Worm (Caenorhabditis elegans): ENCODE measurements around the gene eor-2.

DNA sequence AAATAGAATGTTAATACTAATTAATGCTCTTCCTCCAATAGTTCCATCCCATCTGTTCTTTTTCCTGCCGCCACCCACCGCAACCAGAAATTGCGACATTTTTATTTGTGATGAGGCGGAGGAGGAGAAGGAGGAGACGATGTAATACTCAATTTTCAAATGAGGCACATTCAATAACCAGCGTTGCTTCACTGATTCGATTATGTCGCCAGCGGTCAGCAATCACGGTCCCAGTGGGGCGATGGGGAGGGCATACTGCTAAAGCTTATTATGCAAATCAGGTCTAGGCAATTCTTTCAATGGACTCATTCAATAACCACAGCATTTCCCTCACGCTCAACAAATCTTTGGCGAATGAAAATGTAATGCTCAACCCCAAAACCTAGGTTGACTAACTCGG, 46.4 kb downstream of the eor-2 start:
- no peak for TF ChIP-seq nhr-28 (tag; optimal IDR thresholded peaks at IDR 0.05)
- TF ChIP-seq php-3 (GFP tag; IDR thresholded peaks at IDR 0.05) = no peak
- no peak for TF ChIP-seq nhr-77 (tag; optimal IDR thresholded peaks at IDR 0.05)
- TF ChIP-seq ZK337.2 (GFP tag; IDR thresholded peaks at IDR 0.05) = no peak
- TF ChIP-seq lin-1 (GFP tag; IDR thresholded peaks at IDR 0.05) = no peak
- TF ChIP-seq F49E8.2 (tag; optimal IDR thresholded peaks at IDR 0.05; ENCODE audit: borderline replicate concordance) = no peak
- no peak for TF ChIP-seq mxl-3 (GFP tag; optimal IDR thresholded peaks at IDR 0.05)
- TF ChIP-seq ceh-28 (tag; optimal IDR thresholded peaks at IDR 0.05) = no peak
- no peak for TF ChIP-seq daf-8 (GFP tag; IDR thresholded peaks at IDR 0.05)
